In genomic region chr3L:18015171-18015944, dm6 we compare ENCODE assay signal across 2 fruit fly cellular contexts.
TF ChIP-seq lines count a peak whose summit lies in the region.

No protein-coding gene starts in this region.

- no peak for TF ChIP-seq CTCF in whole organism, embryonic (GFP tag; optimal IDR thresholded peaks at IDR 0.05; lab: Kevin White, UChicago)

TF ChIP-seq in whole organism, adult, 20 proteins besides CTCF, POLR2A, EP300 and RAD21:
- no peak for TF ChIP-seq CG33017 (tag; optimal IDR thresholded peaks at IDR 0.05; lab: Kevin White, UChicago)
- TF ChIP-seq Crg-1 (GFP tag; optimal IDR thresholded peaks at IDR 0.05; lab: Kevin White, UChicago): no peak
- no peak for TF ChIP-seq ovo (GFP tag; optimal IDR thresholded peaks at IDR 0.05; lab: Kevin White, UChicago)
- peak; percentile 39 for TF ChIP-seq kay (GFP tag; lab: Kevin White, UChicago; ENCODE audit: borderline replicate concordance)
- no peak for TF ChIP-seq cic (GFP tag; optimal IDR thresholded peaks at IDR 0.05; lab: Kevin White, UChicago)
- TF ChIP-seq Hr96 (GFP tag; optimal IDR thresholded peaks at IDR 0.05; lab: Kevin White, UChicago): no peak
TF ChIP-seq in whole organism, adult: peak in this region for 1.

TF ChIP-seq in whole organism, embryonic, 481 proteins besides CTCF, POLR2A, EP300 and RAD21:
- TF ChIP-seq mirr (GFP tag; optimal IDR thresholded peaks at IDR 0.05; lab: Kevin White, UChicago): peak; percentile 79
- TF ChIP-seq CG8388 (GFP tag; optimal IDR thresholded peaks at IDR 0.05; lab: Kevin White, UChicago): no peak
- TF ChIP-seq lov (optimal IDR thresholded peaks at IDR 0.05; lab: Kevin White, UChicago): no peak
- no peak for TF ChIP-seq lov (GFP tag; IDR thresholded peaks at IDR 0.05; lab: Robert Waterston, UW)
- no peak for TF ChIP-seq Side (GFP tag; optimal IDR thresholded peaks at IDR 0.05; lab: Kevin White, UChicago)
- TF ChIP-seq Hmr (GFP tag; optimal IDR thresholded peaks at IDR 0.05; lab: Kevin White, UChicago): no peak
- TF ChIP-seq exex (tag; optimal IDR thresholded peaks at IDR 0.05; lab: Kevin White, UChicago): peak; percentile 53
- peak; percentile 55 for TF ChIP-seq kni (GFP tag; optimal IDR thresholded peaks at IDR 0.05; lab: Kevin White, UChicago)
- no peak for TF ChIP-seq prd (optimal IDR thresholded peaks at IDR 0.05; lab: Kevin White, UChicago)
- 0 out of 3 replicates have a peak, but pooled peaks have one; percentile 8 for TF ChIP-seq prd (GFP tag; IDR thresholded peaks at IDR 0.05; lab: Robert Waterston, UW)
- TF ChIP-seq Rfx (GFP tag; IDR thresholded peaks at IDR 0.05; lab: Robert Waterston, UW): peak; percentile 21; the same call in 1 of the 2 replicates
- TF ChIP-seq CG10147 (GFP tag; optimal IDR thresholded peaks at IDR 0.05; lab: Kevin White, UChicago): no peak
- TF ChIP-seq CG12769 (tag; optimal IDR thresholded peaks at IDR 0.05; lab: Kevin White, UChicago): peak; percentile 27
- no peak for TF ChIP-seq CG31388 (GFP tag; optimal IDR thresholded peaks at IDR 0.05; lab: Kevin White, UChicago)
- 0 out of 2 replicates have a peak, but pooled peaks have one; percentile 9 for TF ChIP-seq rib (GFP tag; IDR thresholded peaks at IDR 0.05; lab: Robert Waterston, UW)
- TF ChIP-seq cwo (GFP tag; optimal IDR thresholded peaks at IDR 0.05; lab: Kevin White, UChicago): peak; percentile 50
- TF ChIP-seq Dbx (GFP tag; IDR thresholded peaks at IDR 0.05; lab: Robert Waterston, UW): 0 out of 3 replicates have a peak, but pooled peaks have one; percentile 33
- TF ChIP-seq CG18599 (GFP tag; optimal IDR thresholded peaks at IDR 0.05; lab: Kevin White, UChicago): no peak
- no peak for TF ChIP-seq otp (GFP tag; IDR thresholded peaks at IDR 0.05; lab: Robert Waterston, UW)
- TF ChIP-seq BtbVII (GFP tag; optimal IDR thresholded peaks at IDR 0.05; lab: Kevin White, UChicago): no peak
- peak; percentile 53 for TF ChIP-seq ftz-f1 (GFP tag; optimal IDR thresholded peaks at IDR 0.05; lab: Kevin White, UChicago)
- TF ChIP-seq sug (tag; optimal IDR thresholded peaks at IDR 0.05; lab: Kevin White, UChicago): peak; percentile 43
- TF ChIP-seq Med (GFP tag; lab: Kevin White, UChicago): peak; percentile 54
- TF ChIP-seq insv (GFP tag; optimal IDR thresholded peaks at IDR 0.05; lab: Kevin White, UChicago): peak in 1 of 2 experiments; percentile 88
- no peak for TF ChIP-seq sens (GFP tag; lab: Kevin White, UChicago)
- no peak for TF ChIP-seq sd (tag; optimal IDR thresholded peaks at IDR 0.05; lab: Kevin White, UChicago)
- no peak for TF ChIP-seq CG10321 (GFP tag; IDR thresholded peaks at IDR 0.05; lab: Robert Waterston, UW)
- TF ChIP-seq Scr (GFP tag; IDR thresholded peaks at IDR 0.05; lab: Robert Waterston, UW; ENCODE audit: partially characterized antibody): no peak
- no peak for TF ChIP-seq gro (GFP tag; optimal IDR thresholded peaks at IDR 0.05; lab: Kevin White, UChicago)

Comparison
In these comparisons a context has a peak if more than half of its experiments do, and no peak if none do; other contexts are left out.
1. Of the 1 proteins assayed by ChIP-seq in both whole organism, embryonic and whole organism, adult: peak only in whole organism, embryonic: none; only in whole organism, adult: kay; in both: none; in neither: 0.